Fruit fly (Drosophila melanogaster) whole organism, wandering third instar larva: ENCODE results near the gene PXo.

ENCODE experiments used
- CG32264 ChIP-seq: fragments of 200-800 bp; sonication (Bioruptor generic); optimal IDR thresholded peaks from 2 replicates; lab custom pipeline; 2016; ENCODE audit warnings: missing biosample characterization, missing genetic modification characterization
- CG9705 ChIP-seq: fragments of 200-800 bp; sonication (Bioruptor generic); optimal IDR thresholded peaks from 2 replicates; lab custom pipeline; 2018; ENCODE audit warnings: missing biosample characterization, mild to moderate bottlenecking, missing genetic modification characterization
- CrebA ChIP-seq: fragments of 200-800 bp; sonication (Bioruptor generic); optimal IDR thresholded peaks from 2 replicates; lab custom pipeline; 2016; ENCODE audit warnings: missing biosample characterization, mild to moderate bottlenecking, missing genetic modification characterization, borderline replicate concordance
- Dif ChIP-seq: fragments of 200-275, 200-300 bp; sonication (Bioruptor generic); optimal IDR thresholded peaks from 2 replicates; lab custom pipeline; 2018; ENCODE audit warnings: missing biosample characterization, missing genetic modification characterization; ENCODE audit not compliant: partially characterized antibody
- GATAd ChIP-seq: sonication (Bioruptor generic); optimal IDR thresholded peaks from 2 replicates; lab custom pipeline; 2016; ENCODE audit warnings: missing biosample characterization, missing genetic modification characterization
- HLH106 ChIP-seq: fragments of 200-800 bp; optimal IDR thresholded peaks from 3 replicates; lab custom pipeline; 2019; ENCODE audit warnings: missing biosample characterization, mild to moderate bottlenecking, missing genetic modification characterization, moderate library complexity
- Hnf4 ChIP-seq: fragments of 200-800 bp; sonication (Bioruptor generic); optimal IDR thresholded peaks from 2 replicates; lab custom pipeline; 2016; ENCODE audit warnings: missing biosample characterization, mild to moderate bottlenecking, missing genetic modification characterization
- Hr78 ChIP-seq: fragments of >200 bp; optimal IDR thresholded peaks from 2 replicates; lab custom pipeline; 2017; ENCODE audit warnings: missing biosample characterization, missing genetic modification characterization
- Hr83 ChIP-seq: fragments of 200-300 bp; sonication (Bioruptor generic); optimal IDR thresholded peaks from 2 replicates; lab custom pipeline; 2016; ENCODE audit warnings: missing biosample characterization, mild to moderate bottlenecking, missing genetic modification characterization, moderate library complexity; ENCODE audit not compliant: poor library complexity, severe bottlenecking
- Jra ChIP-seq: sonication (Bioruptor generic); optimal IDR thresholded peaks from 2 replicates; lab custom pipeline; 2016; ENCODE audit warnings: missing biosample characterization, missing genetic modification characterization
- Mio ChIP-seq: sonication (Bioruptor generic); optimal IDR thresholded peaks from 2 replicates; lab custom pipeline; 2016; ENCODE audit warnings: missing biosample characterization, missing genetic modification characterization
- Myc ChIP-seq: fragments of >200 bp; optimal IDR thresholded peaks from 2 replicates; lab custom pipeline; 2017
- N ChIP-seq: fragments of >200 bp; optimal IDR thresholded peaks from 2 replicates; lab custom pipeline; 2018; ENCODE audit warnings: missing biosample characterization, missing external identifiers, missing genetic modification characterization
- OdsH ChIP-seq: fragments of 200-800 bp; sonication (Bioruptor generic); optimal IDR thresholded peaks from 2 replicates; lab custom pipeline; 2016; ENCODE audit warnings: missing biosample characterization, mild to moderate bottlenecking, missing genetic modification characterization
- Rel ChIP-seq, 2 experiments: fragments of 200-800 bp; sonication (Bioruptor generic) in 1 of 2; optimal IDR thresholded peaks; 2 replicates in 1 of 2; 3 replicates in 1 of 2; lab custom pipeline; 2016 to 2019; ENCODE audit warnings: mild to moderate bottlenecking in 2 of 2, missing biosample characterization in 2 of 2, missing genetic modification characterization in 2 of 2, moderate library complexity in 1 of 2
- Sp1 ChIP-seq: fragments of 200-800 bp; sonication (Bioruptor generic); optimal IDR thresholded peaks from 3 replicates; lab custom pipeline; 2019; ENCODE audit warnings: missing biosample characterization, mild to moderate bottlenecking, missing genetic modification characterization, moderate library complexity
- Vsx2 ChIP-seq: fragments of 200-300, 225-300 bp; sonication (Bioruptor generic); optimal IDR thresholded peaks from 2 replicates; lab custom pipeline; 2018; ENCODE audit warnings: missing biosample characterization, missing genetic modification characterization; ENCODE audit not compliant: partially characterized antibody
- br ChIP-seq: fragments of 200-800 bp; sonication (Bioruptor generic); optimal IDR thresholded peaks from 2 replicates; lab custom pipeline; 2016; ENCODE audit warnings: missing biosample characterization, missing genetic modification characterization
- brk ChIP-seq: fragments of 200-800 bp; sonication (Bioruptor generic); optimal IDR thresholded peaks from 2 replicates; lab custom pipeline; 2016; ENCODE audit warnings: missing biosample characterization, mild to moderate bottlenecking, missing genetic modification characterization
- dl ChIP-seq, 2 experiments: fragments of 175-275, 200-275 bp in 1 of 2; fragments of 200-275 bp in 1 of 2; sonication (Bioruptor generic); optimal IDR thresholded peaks; lab custom pipeline; 2018; ENCODE audit warnings: mild to moderate bottlenecking in 2 of 2, missing biosample characterization in 2 of 2, missing genetic modification characterization in 2 of 2, moderate library complexity in 2 of 2; ENCODE audit not compliant: partially characterized antibody in 2 of 2, insufficient read depth in 1 of 2
- dmrt93B ChIP-seq: fragments of 200-800 bp; sonication (Bioruptor generic); optimal IDR thresholded peaks from 2 replicates; lab custom pipeline; 2018; ENCODE audit warnings: missing biosample characterization, mild to moderate bottlenecking, missing genetic modification characterization
- dsf ChIP-seq: sonication (Bioruptor generic); optimal IDR thresholded peaks from 2 replicates; lab custom pipeline; 2016; ENCODE audit warnings: missing biosample characterization, missing genetic modification characterization, borderline replicate concordance
- foxo ChIP-seq, 2 experiments: fragments of 200-800 bp; sonication (Bioruptor generic); optimal IDR thresholded peaks; 2 replicates in 1 of 2; 3 replicates in 1 of 2; lab custom pipeline; 2016 to 2017; ENCODE audit warnings: missing biosample characterization in 2 of 2, missing genetic modification characterization in 2 of 2
- fru ChIP-seq: fragments of 200-800 bp; sonication (Bioruptor generic); optimal IDR thresholded peaks from 3 replicates; lab custom pipeline; 2016; ENCODE audit warnings: missing biosample characterization, mild to moderate bottlenecking, missing genetic modification characterization
- h ChIP-seq: fragments of 200-800 bp; sonication (Bioruptor generic); optimal IDR thresholded peaks from 3 replicates; lab custom pipeline; 2016; ENCODE audit warnings: missing biosample characterization, mild to moderate bottlenecking, missing genetic modification characterization
- jim ChIP-seq: fragments of 175-275, 200-325 bp; sonication (Bioruptor generic); optimal IDR thresholded peaks from 2 replicates; lab custom pipeline; 2016; ENCODE audit warnings: missing biosample characterization, mild to moderate bottlenecking, missing genetic modification characterization
- lola ChIP-seq: fragments of >200 bp; optimal IDR thresholded peaks from 2 replicates; lab custom pipeline; 2017; ENCODE audit warnings: missing biosample characterization, missing genetic modification characterization
- pan ChIP-seq: fragments of >200 bp; optimal IDR thresholded peaks from 2 replicates; lab custom pipeline; 2017
- psq ChIP-seq: fragments of 200-800 bp; sonication (Bioruptor generic); optimal IDR thresholded peaks from 3 replicates; lab custom pipeline; 2017; ENCODE audit warnings: missing biosample characterization, mild to moderate bottlenecking, missing genetic modification characterization, moderate library complexity
- sage ChIP-seq: fragments of 200-800 bp; sonication (Bioruptor generic); optimal IDR thresholded peaks from 2 replicates; lab custom pipeline; 2016; ENCODE audit warnings: missing biosample characterization, mild to moderate bottlenecking, missing genetic modification characterization
- sv ChIP-seq: fragments of 200-800 bp; sonication (Bioruptor generic); optimal IDR thresholded peaks from 3 replicates; lab custom pipeline; 2016; ENCODE audit warnings: missing biosample characterization, missing genetic modification characterization
- tai ChIP-seq: sonication (Bioruptor generic); optimal IDR thresholded peaks from 2 replicates; lab custom pipeline; 2016; ENCODE audit warnings: missing biosample characterization, missing genetic modification characterization
- usp ChIP-seq: fragments of >200 bp; optimal IDR thresholded peaks from 2 replicates; lab custom pipeline; 2017; ENCODE audit warnings: missing biosample characterization, missing genetic modification characterization
- woc ChIP-seq: sonication (Bioruptor generic); optimal IDR thresholded peaks from 2 replicates; lab custom pipeline; 2016; ENCODE audit warnings: missing biosample characterization, mild to moderate bottlenecking, missing genetic modification characterization

Gene PXo

DNA sequence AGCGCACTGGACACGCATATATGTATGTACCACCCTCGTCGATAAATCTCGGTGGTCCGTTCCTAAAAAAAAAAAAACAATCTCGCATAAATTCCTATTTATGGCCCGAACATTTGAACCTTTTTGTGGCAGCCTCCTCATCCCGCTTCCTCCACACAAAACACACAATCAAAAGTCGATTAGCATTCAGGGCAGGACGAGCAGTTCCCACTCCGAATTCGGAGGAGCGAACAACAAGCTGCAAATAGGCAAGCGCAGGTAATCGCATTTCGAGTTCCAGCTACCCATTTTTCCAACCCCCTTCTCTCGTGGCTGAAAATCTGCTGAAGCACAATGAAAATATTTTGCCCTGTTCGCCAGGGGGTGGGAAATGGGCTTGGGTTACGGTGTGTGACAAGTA, 29.3 kb downstream of the PXo start:
- no peak for TF ChIP-seq Rel (GFP tag; optimal IDR thresholded peaks at IDR 0.05; lab: Kevin White, UChicago)
- TF ChIP-seq Rel (tag; optimal IDR thresholded peaks at IDR 0.05; lab: Kevin White, UChicago) = no peak
- TF ChIP-seq psq (GFP tag; lab: Kevin White, UChicago) = no peak
- no peak for TF ChIP-seq Myc (lab: Kevin White, UChicago)
- no peak for TF ChIP-seq usp
- TF ChIP-seq dsf (GFP tag; lab: Kevin White, UChicago) = no peak
- no peak for TF ChIP-seq Mio
- TF ChIP-seq dmrt93B = no peak
- TF ChIP-seq GATAd (GFP tag; lab: Kevin White, UChicago) = no peak
- no peak for TF ChIP-seq Hr78 (GFP tag; lab: Kevin White, UChicago)
- TF ChIP-seq fru (GFP tag; lab: Kevin White, UChicago) = no peak
- no peak for TF ChIP-seq dl (GFP tag; optimal IDR thresholded peaks at IDR 0.05; lab: Kevin White, UChicago; ENCODE audit: insufficient read depth in 1 of 2, partially characterized antibody in 2 of 2)
- TF ChIP-seq pan = no peak
- TF ChIP-seq brk (GFP tag; lab: Kevin White, UChicago) = no peak
- TF ChIP-seq sv = no peak
- no peak for TF ChIP-seq sage
- no peak for TF ChIP-seq CG9705
- TF ChIP-seq N (GFP tag; lab: Kevin White, UChicago) = no peak
- no peak for TF ChIP-seq CG32264 (GFP tag; lab: Kevin White, UChicago)
- TF ChIP-seq Hr83 = no peak
- TF ChIP-seq tai (GFP tag; lab: Kevin White, UChicago) = no peak

DNA sequence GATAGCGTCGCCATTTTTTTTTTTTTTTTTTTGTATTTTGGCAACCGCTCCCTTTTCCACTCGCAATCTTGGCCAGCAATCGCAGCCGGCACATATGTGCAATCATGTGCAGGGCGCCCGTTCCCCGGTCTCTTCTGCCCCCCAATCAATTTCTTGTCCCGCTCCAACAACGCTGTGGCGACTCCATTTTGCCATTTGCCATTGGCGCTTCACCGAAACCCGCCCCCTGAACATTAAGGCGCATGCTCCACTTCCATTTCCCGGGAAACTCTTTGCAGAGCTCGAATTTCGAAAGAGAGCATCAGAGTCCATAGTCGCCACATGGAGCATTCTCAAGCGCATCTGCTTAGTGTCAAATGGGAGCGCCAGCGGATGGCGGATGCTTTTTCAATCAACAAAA, 30.0 kb downstream of the PXo start:
- no peak for TF ChIP-seq CG9705
- no peak for TF ChIP-seq Myc (lab: Kevin White, UChicago)
- TF ChIP-seq lola (GFP tag; lab: Kevin White, UChicago) = no peak
- no peak for TF ChIP-seq OdsH
- TF ChIP-seq Sp1 = no peak
- no peak for TF ChIP-seq dl (GFP tag; optimal IDR thresholded peaks at IDR 0.05; lab: Kevin White, UChicago; ENCODE audit: insufficient read depth in 1 of 2, partially characterized antibody in 2 of 2)
- no peak for TF ChIP-seq Dif
- no peak for TF ChIP-seq fru (GFP tag; lab: Kevin White, UChicago)
- TF ChIP-seq Hnf4 = no peak
- TF ChIP-seq tai (GFP tag; lab: Kevin White, UChicago) = no peak
- no peak for TF ChIP-seq GATAd (GFP tag; lab: Kevin White, UChicago)
- TF ChIP-seq sv = no peak
- TF ChIP-seq CrebA = no peak
- no peak for TF ChIP-seq HLH106 (tag; lab: Kevin White, UChicago)
- TF ChIP-seq Vsx2 (GFP tag; lab: Kevin White, UChicago) = no peak

DNA sequence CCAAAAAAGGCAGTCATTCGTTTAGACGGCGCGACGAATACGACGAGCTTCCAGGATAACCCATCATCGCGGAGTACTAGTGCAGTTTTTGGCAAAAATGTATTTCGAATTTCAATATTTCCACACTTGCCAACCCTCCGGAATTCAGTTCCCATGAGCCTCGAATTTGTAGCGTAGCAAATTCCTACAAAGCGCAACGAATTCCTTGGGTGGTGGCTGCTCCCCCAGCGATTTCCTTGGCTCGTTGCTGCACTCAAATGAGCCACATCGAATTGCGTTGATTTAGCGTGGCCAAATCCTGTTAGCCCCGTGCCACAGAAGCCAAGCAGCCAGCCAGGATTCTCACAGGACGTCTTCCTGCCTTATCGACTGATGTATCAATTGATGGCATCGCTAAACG, 36.4 kb downstream of the PXo start:
- no peak for TF ChIP-seq Hr78 (GFP tag; lab: Kevin White, UChicago)
- TF ChIP-seq foxo (GFP tag; optimal IDR thresholded peaks at IDR 0.05; lab: Kevin White, UChicago) = no peak
- no peak for TF ChIP-seq GATAd (GFP tag; lab: Kevin White, UChicago)
- TF ChIP-seq OdsH = no peak
- no peak for TF ChIP-seq Hnf4
- TF ChIP-seq jim (GFP tag; lab: Kevin White, UChicago) = no peak
- TF ChIP-seq Rel (GFP tag; optimal IDR thresholded peaks at IDR 0.05; lab: Kevin White, UChicago) = no peak
- no peak for TF ChIP-seq Rel (tag; optimal IDR thresholded peaks at IDR 0.05; lab: Kevin White, UChicago)

DNA sequence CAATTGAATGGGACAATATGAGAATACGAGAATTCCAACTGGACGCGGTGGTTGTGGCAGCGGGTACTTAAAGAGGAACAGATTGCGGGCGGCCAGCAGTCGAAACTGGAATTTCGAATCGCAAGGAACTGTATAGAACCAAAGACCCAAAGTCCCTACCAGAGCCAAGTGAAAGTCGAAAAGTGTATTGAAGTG, 39.0 kb downstream of the PXo start, which contains the start of gene CG13287:
Gene CG13287, plus strand, starts transcription at position 96 of the 195 bp plus-strand sequence.
- TF ChIP-seq OdsH (no peak), GATAd (GFP tag; lab: Kevin White, UChicago) (no peak), h (GFP tag; lab: Kevin White, UChicago) (no peak), N (GFP tag; lab: Kevin White, UChicago) (no peak), psq (GFP tag; lab: Kevin White, UChicago) (no peak), jim (GFP tag; lab: Kevin White, UChicago) (no peak), Sp1 (no peak), Hnf4 (no peak), br (GFP tag; lab: Kevin White, UChicago) (no peak), woc (GFP tag; lab: Kevin White, UChicago) (no peak), Jra (GFP tag; lab: Kevin White, UChicago) (no peak)
